Worm (Caenorhabditis elegans) whole organism, L4/young adult: ENCODE results near the gene Y62E10A.23.
"Not testable (repeated sequence)": the region's sequence is repeated elsewhere in the genome, so short reads cannot be mapped to it uniquely, and the experiment has no call there.

Experiments
- W03F9.2 ChIP-seq: fragments of 150-350 bp; optimal IDR thresholded peaks from 2 replicates; lab custom pipeline; 2014; ENCODE audit warnings: missing biosample characterization, missing genetic modification characterization
- dao-5 ChIP-seq: sonication (generic microtip); optimal IDR thresholded peaks from 2 replicates; lab custom pipeline; 2016; ENCODE audit warnings: missing genotype, missing genetic modification characterization, moderate library complexity, missing compliant biosample characterization
- him-1 ChIP-seq: sonication (generic microtip); optimal IDR thresholded peaks from 2 replicates; lab custom pipeline; 2016; ENCODE audit warnings: missing genotype, missing genetic modification reagents, missing genetic modification characterization, missing compliant biosample characterization

Y62E10A.23 gene

DNA sequence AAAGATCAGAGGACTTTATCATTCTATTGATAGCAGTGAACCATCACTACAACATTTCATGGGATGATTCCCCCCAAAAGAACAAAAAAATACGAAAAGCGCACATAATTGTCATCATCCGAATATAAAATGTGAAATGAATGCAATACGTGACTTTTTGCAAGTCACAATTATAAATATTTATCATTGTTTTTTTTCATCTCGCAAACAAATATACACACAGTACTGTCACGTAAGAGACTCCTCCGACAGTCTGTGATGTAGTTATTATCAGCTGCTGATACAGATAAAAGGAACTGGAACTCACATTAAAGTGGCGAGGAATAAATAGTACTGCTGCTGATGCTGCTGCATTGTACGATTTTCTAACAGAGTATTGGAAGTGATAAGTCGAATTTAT is 10.3 kb downstream of the Y62E10A.23 start:
- no peak for TF ChIP-seq dao-5 (tag; lab: Kevin White, UChicago)
- no peak for TF ChIP-seq W03F9.2 (tag; lab: Kevin White, UChicago)
- no peak for TF ChIP-seq him-1 (tag; lab: Kevin White, UChicago)

- TF ChIP-seq dao-5 (tag; lab: Kevin White, UChicago) (no peak), him-1 (tag; lab: Kevin White, UChicago) (no peak)
These were observed 12.6 kb downstream of the Y62E10A.23 start, which contains the start of gene Y62E10A.13 for ce11 chrIV:13398728-13399127. Gene Y62E10A.13, minus strand, starts transcription at chrIV:13399053.

ce11 chrIV:13400456-13401364 is 14.6 kb downstream of the Y62E10A.23 start, which contains the start of the genes memi-2 and cyp-31A5:
Gene memi-2, minus strand, starts transcription at chrIV:13400506.
Gene cyp-31A5, plus strand, starts transcription at chrIV:13401289.
- TF ChIP-seq W03F9.2 (tag; lab: Kevin White, UChicago) = no peak
- TF ChIP-seq dao-5 (tag; lab: Kevin White, UChicago) = no peak
- no peak for TF ChIP-seq him-1 (tag; lab: Kevin White, UChicago)

- no peak for TF ChIP-seq him-1 (tag; lab: Kevin White, UChicago)
- TF ChIP-seq W03F9.2 (tag; lab: Kevin White, UChicago) = no peak
These were observed 21.9 kb downstream of the Y62E10A.23 start, which contains the start of gene Y62E10A.19 for ce11 chrIV:13408018-13408417. Gene Y62E10A.19, minus strand, starts transcription at chrIV:13408306.

- TF ChIP-seq dao-5 (tag; lab: Kevin White, UChicago) (no peak), him-1 (tag; lab: Kevin White, UChicago) (no peak), W03F9.2 (tag; lab: Kevin White, UChicago) (no peak)
These were observed 26.8 kb downstream of the Y62E10A.23 start, which contains the start of gene gcl-1 for ce11 chrIV:13412845-13413383. Gene gcl-1, minus strand, starts transcription at chrIV:13412895.

ce11 chrIV:13415739-13416271 is 29.7 kb downstream of the Y62E10A.23 start, which contains the start of the genes pik-1 and aptf-2:
Gene pik-1, plus strand, starts transcription at chrIV:13416041.
Gene aptf-2, minus strand, starts transcription at chrIV:13416051.
- TF ChIP-seq dao-5 (tag; lab: Kevin White, UChicago) (no peak), W03F9.2 (tag; lab: Kevin White, UChicago) (no peak), him-1 (tag; lab: Kevin White, UChicago) (no peak)

- TF ChIP-seq W03F9.2 (tag; lab: Kevin White, UChicago) (no peak), him-1 (tag; lab: Kevin White, UChicago) (no peak), dao-5 (tag; lab: Kevin White, UChicago) (no peak)
These were observed 36.1 kb downstream of the Y62E10A.23 start, which contains the start of gene nol-9 for ce11 chrIV:13422200-13422599. Gene nol-9, plus strand, starts transcription at chrIV:13422500.

- no peak for TF ChIP-seq him-1 (tag; lab: Kevin White, UChicago)
- TF ChIP-seq W03F9.2 (tag; lab: Kevin White, UChicago) = no peak
- no peak for TF ChIP-seq dao-5 (tag; lab: Kevin White, UChicago)
These were observed 43.1 kb downstream of the Y62E10A.23 start, which contains the start of gene K09B11.4 for ce11 chrIV:13429240-13429639. Gene K09B11.4, plus strand, starts transcription at chrIV:13429540.

- TF ChIP-seq dao-5, him-1, W03F9.2 (tag; lab: Kevin White, UChicago): not testable (repeated sequence)
These were observed 47.8 kb downstream of the Y62E10A.23 start, which contains the start of gene K09B11.5 for ce11 chrIV:13433904-13434303. Gene K09B11.5, minus strand, starts transcription at chrIV:13434004.
